Fruit fly (Drosophila melanogaster): ENCODE data around the gene CG32486.
A peak's percentile ranks its signal among the peaks of the same experiment; 100 is the strongest.

CG32486 gene

dm6 chr3L:3071675-3072583, 1.3 kb upstream of the CG32486 start (continued):
- TF ChIP-seq caup (GFP tag; optimal IDR thresholded peaks at IDR 0.05; ENCODE audit: severe bottlenecking) (peak; percentile 10), twi (tag; optimal IDR thresholded peaks at IDR 0.05) (peak; percentile 62), Fer1 (GFP tag; optimal IDR thresholded peaks at IDR 0.05) (peak; percentile 18), CG7556 (GFP tag; optimal IDR thresholded peaks at IDR 0.05) (peak; percentile 50), CG12769 (tag; optimal IDR thresholded peaks at IDR 0.05) (no peak), CG9727 (GFP tag; optimal IDR thresholded peaks at IDR 0.05) (peak; percentile 22), ro (GFP tag; IDR thresholded peaks at IDR 0.05) (no peak), CG10543 (GFP tag; optimal IDR thresholded peaks at IDR 0.05) (peak; percentile 15), PHDP (tag; optimal IDR thresholded peaks at IDR 0.05) (peak; percentile 23), tio (GFP tag; optimal IDR thresholded peaks at IDR 0.05) (no peak), scrt (GFP tag; optimal IDR thresholded peaks at IDR 0.05) (peak; percentile 43), pita (GFP tag; optimal IDR thresholded peaks at IDR 0.05) (no peak), Atf6 (GFP tag; IDR thresholded peaks at IDR 0.05) (no peak), pfk (GFP tag; optimal IDR thresholded peaks at IDR 0.05) (no peak), CG12219 (GFP tag; optimal IDR thresholded peaks at IDR 0.05) (no peak), dmrt11E (tag; optimal IDR thresholded peaks at IDR 0.05) (no peak), amos (GFP tag; IDR thresholded peaks at IDR 0.05; ENCODE audit: partially characterized antibody) (no peak), grau (tag; optimal IDR thresholded peaks at IDR 0.05) (peak; percentile 22), Atf3 (GFP tag; optimal IDR thresholded peaks at IDR 0.05) (no peak), sim (GFP tag; IDR thresholded peaks at IDR 0.05) (0 out of 2 replicates have a peak, but pooled peaks have one; percentile 17), CG2120 (GFP tag; optimal IDR thresholded peaks at IDR 0.05) (peak; percentile 22), zf30C (GFP tag; optimal IDR thresholded peaks at IDR 0.05) (peak; percentile 41), bbx (GFP tag; IDR thresholded peaks at IDR 0.05; ENCODE audit: partially characterized antibody) (0 out of 2 replicates have a peak, but pooled peaks have one; percentile 32), bowl (GFP tag; IDR thresholded peaks at IDR 0.05) (no peak), CG31388 (GFP tag; optimal IDR thresholded peaks at IDR 0.05) (no peak), CG32767 (GFP tag; IDR thresholded peaks at IDR 0.05) (peak; percentile 74; the same call in 1 of the 2 replicates), Dek (tag; optimal IDR thresholded peaks at IDR 0.05) (no peak), CG12391 (tag; optimal IDR thresholded peaks at IDR 0.05) (peak; percentile 25), CG6791 (GFP tag; IDR thresholded peaks at IDR 0.05; ENCODE audit: partially characterized antibody) (no peak), Oaz (GFP tag; IDR thresholded peaks at IDR 0.05) (no peak), pan (optimal IDR thresholded peaks at IDR 0.05) (no peak), pan (GFP tag; optimal IDR thresholded peaks at IDR 0.05 in 1 of 2, IDR thresholded peaks at IDR 0.05 in 1 of 2) (no peak), sens (GFP tag) (peak; percentile 62), CG12155 (GFP tag; optimal IDR thresholded peaks at IDR 0.05) (no peak), CG1647 (GFP tag; optimal IDR thresholded peaks at IDR 0.05) (no peak), peb (GFP tag; IDR thresholded peaks at IDR 0.05) (no peak), HLHmδ (GFP tag; optimal IDR thresholded peaks at IDR 0.05) (peak; percentile 80), eve (GFP tag; optimal IDR thresholded peaks at IDR 0.05) (no peak), CG13775 (GFP tag; optimal IDR thresholded peaks at IDR 0.05) (peak; percentile 38), inv (GFP tag; IDR thresholded peaks at IDR 0.05; ENCODE audit: partially characterized antibody) (no peak), Lim3 (GFP tag; IDR thresholded peaks at IDR 0.05) (no peak), z (GFP tag; IDR thresholded peaks at IDR 0.05) (no peak), cg (GFP tag; optimal IDR thresholded peaks at IDR 0.05) (peak; percentile 77), ap (GFP tag; IDR thresholded peaks at IDR 0.05) (no peak), Tbp (GFP tag; optimal IDR thresholded peaks at IDR 0.05) (peak; percentile 53), psq (GFP tag; optimal IDR thresholded peaks at IDR 0.05) (peak; percentile 20), MTF-1 (GFP tag; optimal IDR thresholded peaks at IDR 0.05; ENCODE audit: borderline replicate concordance) (no peak), Dad (GFP tag; optimal IDR thresholded peaks at IDR 0.05) (no peak), CG18476 (GFP tag; optimal IDR thresholded peaks at IDR 0.05) (peak; percentile 42)

Measured in whole organism, embryonic.